Worm (Caenorhabditis elegans) whole organism, mixed stage, embryonic: Measurements from ENCODE around the gene str-199.

Experiments used
- M03D4.4 ChIP-seq: sonication (generic microtip); optimal IDR thresholded peaks from 2 replicates; lab custom pipeline; 2017; ENCODE audit warnings: mild to moderate bottlenecking, missing genetic modification characterization, missing compliant biosample characterization
- bed-3 ChIP-seq: fragments of 200-800 bp; sonication (Bioruptor generic); optimal IDR thresholded peaks from 3 replicates; lab custom pipeline; 2018; ENCODE audit warnings: mild to moderate bottlenecking, missing genetic modification characterization, moderate library complexity, missing compliant biosample characterization
- blmp-1 ChIP-seq: fragments of 150-350 bp; optimal IDR thresholded peaks from 2 replicates; lab custom pipeline; 2014; ENCODE audit warnings: missing biosample characterization, missing genetic modification characterization
- ceh-43 ChIP-seq: fragments of 200-800 bp; sonication (Bioruptor generic); optimal IDR thresholded peaks from 2 replicates; lab custom pipeline; 2018; ENCODE audit warnings: mild to moderate bottlenecking, missing genetic modification characterization, moderate library complexity, missing compliant biosample characterization
- ces-1 ChIP-seq: fragments of 150-350 bp; optimal IDR thresholded peaks from 2 replicates; lab custom pipeline; 2014; ENCODE audit warnings: missing biosample characterization, missing genetic modification reagents, missing genetic modification characterization
- cnd-1 ChIP-seq: fragments of 200-800 bp; sonication (Bioruptor generic); optimal IDR thresholded peaks from 2 replicates; lab custom pipeline; 2018; ENCODE audit warnings: mild to moderate bottlenecking, missing genetic modification characterization, missing compliant biosample characterization
- drap-1 ChIP-seq: fragments of 200-800 bp; sonication (Bioruptor generic); optimal IDR thresholded peaks from 3 replicates; lab custom pipeline; 2018; ENCODE audit warnings: mild to moderate bottlenecking, missing genetic modification characterization, missing compliant biosample characterization
- elt-1 ChIP-seq: sonication (generic microtip); optimal IDR thresholded peaks from 2 replicates; lab custom pipeline; 2017; ENCODE audit warnings: missing genetic modification characterization, mild to moderate bottlenecking, missing compliant biosample characterization, antibody characterized with exemption, moderate library complexity, borderline replicate concordance; ENCODE audit not compliant: insufficient read depth
- flh-1 ChIP-seq: fragments of 200-800 bp; sonication (Bioruptor generic); optimal IDR thresholded peaks from 2 replicates; lab custom pipeline; 2018; ENCODE audit warnings: mild to moderate bottlenecking, missing genetic modification characterization, moderate library complexity, missing compliant biosample characterization
- ham-2 ChIP-seq: fragments of 200-800 bp; sonication (Bioruptor generic); optimal IDR thresholded peaks from 2 replicates; lab custom pipeline; 2018; ENCODE audit warnings: mild to moderate bottlenecking, missing genetic modification characterization, missing compliant biosample characterization
- hlh-1 ChIP-seq: fragments of 150-350 bp; optimal IDR thresholded peaks from 2 replicates; lab custom pipeline; 2014; ENCODE audit warnings: missing biosample characterization, missing genetic modification reagents, missing genetic modification characterization
- lin-13 ChIP-seq: fragments of 150-350 bp; optimal IDR thresholded peaks from 2 replicates; lab custom pipeline; 2014; ENCODE audit warnings: missing biosample characterization, missing genetic modification characterization
- lin-32 ChIP-seq: fragments of 200-800 bp; sonication (Bioruptor generic); optimal IDR thresholded peaks from 2 replicates; lab custom pipeline; 2018; ENCODE audit warnings: mild to moderate bottlenecking, missing genetic modification characterization, missing compliant biosample characterization
- lsy-2 ChIP-seq: fragments of 150-350 bp; optimal IDR thresholded peaks from 2 replicates; lab custom pipeline; 2014; ENCODE audit warnings: missing biosample characterization, missing genetic modification characterization
- mab-5 ChIP-seq: fragments of 150-350 bp; optimal IDR thresholded peaks from 2 replicates; lab custom pipeline; 2014; ENCODE audit warnings: missing biosample characterization, missing genetic modification characterization
- mep-1 ChIP-seq: fragments of 150-350 bp; optimal IDR thresholded peaks from 2 replicates; lab custom pipeline; 2017; ENCODE audit warnings: missing biosample characterization, missing genetic modification reagents, missing genetic modification characterization, inconsistent platforms
- mls-2 ChIP-seq: sonication (generic microtip); optimal IDR thresholded peaks from 2 replicates; lab custom pipeline; 2016; ENCODE audit warnings: mild to moderate bottlenecking, missing genetic modification characterization, moderate library complexity, missing compliant biosample characterization
- nhr-12 ChIP-seq: fragments of 150-350 bp; optimal IDR thresholded peaks from 2 replicates; lab custom pipeline; 2014; ENCODE audit warnings: missing biosample characterization, missing genetic modification characterization
- nhr-2 ChIP-seq: fragments of 150-350 bp; optimal IDR thresholded peaks from 2 replicates; lab custom pipeline; 2014; ENCODE audit warnings: missing biosample characterization, missing genetic modification characterization
- nhr-237 ChIP-seq: fragments of 150-350 bp; optimal IDR thresholded peaks from 2 replicates; lab custom pipeline; 2014; ENCODE audit warnings: missing biosample characterization, missing genetic modification characterization
- nhr-28 ChIP-seq: fragments of 150-350 bp; optimal IDR thresholded peaks from 2 replicates; lab custom pipeline; 2014; ENCODE audit warnings: missing biosample characterization, missing genetic modification characterization
- nhr-76 ChIP-seq: sonication (generic microtip); optimal IDR thresholded peaks from 2 replicates; lab custom pipeline; 2017; ENCODE audit warnings: missing biosample characterization, missing genetic modification characterization
- pha-4 ChIP-seq: fragments of 150-350 bp; optimal IDR thresholded peaks from 2 replicates; lab custom pipeline; 2018; ENCODE audit warnings: missing biosample characterization, missing genetic modification reagents, missing genetic modification characterization
- sem-2 ChIP-seq: fragments of 200-800 bp; sonication (Bioruptor generic); optimal IDR thresholded peaks from 2 replicates; lab custom pipeline; 2018; ENCODE audit warnings: mild to moderate bottlenecking, missing genetic modification characterization, missing compliant biosample characterization
- snpc-4 ChIP-seq: fragments of 150-350 bp; optimal IDR thresholded peaks from 2 replicates; lab custom pipeline; 2014; ENCODE audit warnings: missing biosample characterization, missing genetic modification characterization
- sptf-1 ChIP-seq: sonication (generic microtip); optimal IDR thresholded peaks from 2 replicates; lab custom pipeline; 2017; ENCODE audit warnings: mild to moderate bottlenecking, missing genetic modification characterization, moderate library complexity, missing compliant biosample characterization
- unc-120 ChIP-seq: sonication (generic microtip); optimal IDR thresholded peaks from 2 replicates; lab custom pipeline; 2017; ENCODE audit warnings: missing genetic modification characterization, missing compliant biosample characterization; ENCODE audit not compliant: poor library complexity, severe bottlenecking
- unc-39 ChIP-seq: fragments of 150-350 bp; optimal IDR thresholded peaks from 2 replicates; lab custom pipeline; 2014; ENCODE audit warnings: missing biosample characterization, missing genetic modification characterization
- unc-62 ChIP-seq: fragments of 150-350 bp; optimal IDR thresholded peaks from 2 replicates; lab custom pipeline; 2014; ENCODE audit warnings: missing biosample characterization, missing genetic modification reagents, missing genetic modification characterization
- ztf-11 ChIP-seq: fragments of 150-350 bp; optimal IDR thresholded peaks from 2 replicates; lab custom pipeline; 2014; ENCODE audit warnings: missing biosample characterization, missing genetic modification characterization

str-199 gene

DNA sequence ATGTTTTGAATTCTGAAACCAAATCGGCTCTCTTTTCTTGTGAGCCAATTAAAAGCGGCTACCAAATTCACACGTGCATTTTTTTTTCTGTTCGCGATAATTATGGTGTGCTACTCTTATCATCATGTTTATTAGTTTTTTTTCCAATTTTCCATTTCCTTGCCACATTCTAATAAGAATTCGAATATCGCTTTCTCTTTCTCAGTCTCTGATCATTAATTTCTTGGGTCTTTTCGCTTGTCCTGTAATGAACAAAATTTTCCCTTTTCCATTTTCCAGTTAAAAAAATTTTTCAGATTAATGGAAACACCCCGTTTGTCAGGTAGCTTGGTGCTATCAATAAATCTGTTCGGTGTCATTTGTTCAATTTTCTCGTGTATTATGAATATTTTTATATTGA, 18.7 kb downstream of the str-199 start, which contains the start of gene srbc-26:
Gene srbc-26, plus strand, starts transcription at position 301 of the 400 bp plus-strand sequence.
- TF ChIP-seq blmp-1 (tag; lab: Kevin White, UChicago) (no peak), elt-1 (tag; lab: Kevin White, UChicago) (no peak), ceh-43 (GFP tag; lab: Kevin White, UChicago) (no peak), drap-1 (GFP tag; lab: Kevin White, UChicago) (no peak), bed-3 (GFP tag; lab: Kevin White, UChicago) (no peak), mls-2 (tag; lab: Kevin White, UChicago) (no peak), nhr-12 (tag; lab: Kevin White, UChicago) (no peak), nhr-28 (no peak), ces-1 (no peak), lin-13 (no peak), nhr-237 (tag; lab: Kevin White, UChicago) (no peak), sptf-1 (tag; lab: Kevin White, UChicago) (no peak), unc-39 (tag; lab: Kevin White, UChicago) (no peak), pha-4 (tag; lab: Kevin White, UChicago) (no peak), unc-120 (tag; lab: Kevin White, UChicago) (no peak), lin-32 (GFP tag; lab: Kevin White, UChicago) (no peak), snpc-4 (no peak), ham-2 (GFP tag; lab: Kevin White, UChicago) (no peak), ztf-11 (tag; lab: Kevin White, UChicago) (no peak), nhr-2 (no peak)
- TF ChIP-seq, all 35 proteins: peak for 0

DNA sequence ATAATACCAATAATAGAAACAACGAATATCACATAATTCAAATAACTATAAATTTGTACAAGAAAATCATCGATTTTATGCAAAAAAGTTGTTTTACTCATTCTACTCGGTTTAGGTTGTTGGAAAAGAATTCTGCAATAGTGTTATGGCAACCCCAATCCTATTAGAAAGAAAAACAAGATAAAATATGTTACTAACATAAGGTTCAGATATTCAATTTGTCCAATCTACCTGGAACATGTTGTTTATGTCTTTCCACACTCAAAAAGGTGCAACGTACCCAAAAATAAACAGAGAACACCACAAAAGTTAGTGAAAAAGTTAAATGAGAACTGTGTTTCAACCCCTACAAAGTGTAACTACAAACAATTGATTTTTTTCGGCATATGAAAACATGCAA, 19.5 kb downstream of the str-199 start, which contains the start of gene srw-51:
Gene srw-51, minus strand, starts transcription at position 101 of the 400 bp plus-strand sequence.
- TF ChIP-seq sptf-1 (tag; lab: Kevin White, UChicago): no peak
- no peak for TF ChIP-seq ham-2 (GFP tag; lab: Kevin White, UChicago)
- TF ChIP-seq drap-1 (GFP tag; lab: Kevin White, UChicago): no peak
- no peak for TF ChIP-seq unc-120 (tag; lab: Kevin White, UChicago)

DNA sequence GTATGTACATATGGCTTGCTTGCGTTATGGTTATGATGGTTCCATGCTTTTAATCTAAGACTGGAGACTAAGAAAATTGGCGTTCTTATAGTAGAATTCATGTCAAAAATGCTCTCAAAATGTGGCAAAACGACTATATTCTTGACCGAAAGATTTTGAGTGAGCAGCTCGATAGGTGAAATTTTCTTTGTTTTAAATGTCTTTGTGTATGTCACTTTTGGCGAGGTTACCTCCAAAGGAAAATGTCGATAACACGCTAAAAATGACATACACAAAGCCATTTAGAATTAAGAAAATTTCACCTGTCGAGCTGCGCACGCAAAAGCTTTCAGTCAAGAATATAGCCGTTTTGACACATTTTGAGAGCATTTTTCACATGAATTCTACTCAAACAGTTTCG, 22.8 kb downstream of the str-199 start, which contains the start of gene srz-66:
Gene srz-66, minus strand, starts transcription at position 101 of the 400 bp plus-strand sequence.
- TF ChIP-seq sptf-1 (tag; lab: Kevin White, UChicago) (no peak), pha-4 (tag; lab: Kevin White, UChicago) (no peak), ceh-43 (GFP tag; lab: Kevin White, UChicago) (no peak)

DNA sequence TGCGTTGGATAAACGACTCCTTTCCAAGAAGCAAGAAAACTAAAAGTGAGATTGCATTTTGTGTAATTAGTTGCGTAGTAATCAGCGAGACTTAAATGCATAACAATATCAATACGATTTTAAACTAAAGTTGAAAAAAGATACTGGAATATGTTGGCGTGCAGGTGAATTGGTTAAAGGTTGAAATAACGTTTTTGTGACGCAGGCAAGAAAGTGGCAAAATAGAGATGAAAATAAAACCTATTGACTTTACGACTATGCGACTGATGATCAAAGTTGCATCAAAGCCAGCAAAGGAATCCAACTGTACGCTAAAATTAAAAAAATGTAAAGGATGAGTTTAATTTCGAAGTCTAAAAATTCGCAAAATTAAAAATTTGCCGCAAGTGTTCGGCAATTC, 24.9 kb downstream of the str-199 start, which contains the start of gene srh-102:
Gene srh-102, minus strand, starts transcription at position 101 of the 400 bp plus-strand sequence.
- TF ChIP-seq unc-62 (GFP tag; lab: Kevin White, UChicago): no peak

DNA sequence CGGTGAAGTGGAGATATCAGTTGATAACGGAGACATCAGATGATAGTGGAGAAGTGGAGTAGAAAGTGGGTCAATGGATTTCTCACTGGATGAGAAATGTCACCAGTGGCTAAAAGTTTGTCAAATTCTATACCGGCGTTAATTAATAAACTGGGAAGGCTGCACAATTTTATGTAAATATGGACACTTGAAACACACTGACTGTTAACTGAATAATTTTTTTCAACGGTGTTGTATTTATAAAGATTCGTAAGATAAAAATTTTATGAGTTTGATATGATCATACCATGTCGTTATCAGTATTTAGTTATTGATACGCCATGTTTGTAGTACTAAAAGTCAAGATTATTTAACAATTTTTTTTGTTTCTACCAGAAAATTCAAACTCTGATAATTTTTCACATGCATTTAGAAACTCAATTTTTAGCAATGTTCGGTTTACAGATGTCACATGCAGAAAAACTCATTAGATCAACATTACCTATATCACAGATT, 30.8 kb downstream of the str-199 start, which contains the start of gene F40D4.12:
Gene F40D4.12, plus strand, starts transcription at position 445 of the 495 bp plus-strand sequence.
- no peak for TF ChIP-seq snpc-4
- no peak for TF ChIP-seq ces-1
- TF ChIP-seq blmp-1 (tag; lab: Kevin White, UChicago): no peak
- TF ChIP-seq nhr-237 (tag; lab: Kevin White, UChicago): no peak

DNA sequence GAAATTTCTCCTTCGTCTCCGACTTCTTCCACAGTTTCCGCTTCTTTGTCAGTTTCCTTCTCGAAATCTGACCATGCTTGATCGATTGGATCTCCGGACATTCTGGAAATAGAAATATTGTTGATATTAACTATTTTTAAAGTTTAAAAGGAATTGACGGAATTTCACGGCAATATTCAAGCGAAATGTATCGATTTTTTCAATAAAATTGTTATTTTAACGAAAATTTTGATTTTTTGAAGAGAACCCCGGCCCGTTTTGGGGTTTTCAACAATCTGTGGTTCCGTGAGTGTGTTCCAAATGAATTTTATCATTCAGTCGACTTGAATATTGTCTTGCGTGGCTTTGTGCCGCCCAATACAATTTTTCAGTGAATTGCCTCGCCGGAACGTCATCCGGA, 33.1 kb downstream of the str-199 start, which contains the start of gene F40D4.13:
Gene F40D4.13, minus strand, starts transcription at position 101 of the 400 bp plus-strand sequence.
- TF ChIP-seq cnd-1 (tag; lab: Kevin White, UChicago) (no peak), drap-1 (GFP tag; lab: Kevin White, UChicago) (no peak), mep-1 (tag; lab: Kevin White, UChicago) (no peak), ham-2 (GFP tag; lab: Kevin White, UChicago) (no peak)

DNA sequence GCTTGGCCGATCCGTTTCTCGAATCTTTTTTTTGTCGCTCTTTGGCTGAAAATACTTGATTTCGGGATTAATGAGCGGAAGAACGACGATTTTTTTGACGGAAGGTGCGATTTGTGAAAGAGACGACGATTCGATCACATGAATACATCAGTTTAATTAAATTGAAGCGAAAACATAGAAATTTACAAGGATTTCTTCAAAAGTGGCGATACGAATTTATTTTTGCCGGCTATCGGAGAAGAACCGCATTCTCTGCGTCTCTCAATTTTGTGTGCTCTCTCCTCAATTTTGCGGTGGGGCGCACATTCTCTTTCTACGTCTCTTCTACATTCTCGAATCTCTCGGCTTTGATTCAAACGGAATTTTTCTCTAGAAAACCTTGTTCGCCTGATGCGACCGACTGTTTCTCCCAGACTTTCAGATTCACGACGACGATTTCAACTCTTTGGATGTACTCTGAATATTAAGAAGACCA, 34.9 kb downstream of the str-199 start, which contains the start of gene F40D4.17:
Gene F40D4.17, minus strand, starts transcription at position 51 of the 475 bp plus-strand sequence.
- TF ChIP-seq nhr-28: no peak
- TF ChIP-seq nhr-76 (tag; lab: Kevin White, UChicago): no peak
- no peak for TF ChIP-seq elt-1 (tag; lab: Kevin White, UChicago)
- no peak for TF ChIP-seq nhr-237 (tag; lab: Kevin White, UChicago)
- TF ChIP-seq mep-1 (tag; lab: Kevin White, UChicago): no peak
- no peak for TF ChIP-seq M03D4.4 (tag; lab: Kevin White, UChicago)
- TF ChIP-seq lin-13: no peak
- no peak for TF ChIP-seq ztf-11 (tag; lab: Kevin White, UChicago)
- TF ChIP-seq cnd-1 (tag; lab: Kevin White, UChicago): no peak
- no peak for TF ChIP-seq lsy-2 (tag; lab: Kevin White, UChicago)
- TF ChIP-seq sem-2: no peak
- no peak for TF ChIP-seq flh-1 (GFP tag; lab: Kevin White, UChicago)
- no peak for TF ChIP-seq mab-5 (tag; lab: Kevin White, UChicago)
- no peak for TF ChIP-seq sptf-1 (tag; lab: Kevin White, UChicago)
- no peak for TF ChIP-seq mls-2 (tag; lab: Kevin White, UChicago)
- TF ChIP-seq drap-1 (GFP tag; lab: Kevin White, UChicago): no peak
- no peak for TF ChIP-seq hlh-1 (tag; lab: Kevin White, UChicago)
- no peak for TF ChIP-seq unc-62 (GFP tag; lab: Kevin White, UChicago)
- no peak for TF ChIP-seq ham-2 (GFP tag; lab: Kevin White, UChicago)
